Worm (Caenorhabditis elegans) whole organism, L2 larva: ENCODE results near the gene rps-0.
"Not testable (repeated sequence)": the region's sequence is repeated elsewhere in the genome, so short reads cannot be mapped to it uniquely, and the experiment has no call there.

Experiments used
- ZK546.5 ChIP-seq: sonication (generic microtip); optimal IDR thresholded peaks from 2 replicates; lab custom pipeline; 2017; ENCODE audit warnings: missing biosample characterization, missing genetic modification characterization
- ama-1 ChIP-seq: fragments of 150-350 bp; optimal IDR thresholded peaks from 2 replicates; lab custom pipeline; 2018; ENCODE audit warnings: inconsistent platforms
- blmp-1 ChIP-seq: sonication (generic microtip); optimal IDR thresholded peaks from 2 replicates; lab custom pipeline; 2017; ENCODE audit warnings: missing genetic modification characterization, mild to moderate bottlenecking, missing compliant biosample characterization, antibody characterized with exemption, moderate library complexity; ENCODE audit not compliant: insufficient read depth
- ceh-16 ChIP-seq: fragments of 150-350 bp; optimal IDR thresholded peaks from 2 replicates; lab custom pipeline; 2014; ENCODE audit warnings: missing biosample characterization, missing genetic modification characterization
- ceh-82 ChIP-seq: fragments of 150-350 bp; optimal IDR thresholded peaks from 2 replicates; lab custom pipeline; 2014; ENCODE audit warnings: missing biosample characterization, missing genetic modification characterization
- mdl-1 ChIP-seq, 2 experiments: fragments of 150-350 bp in 1 of 2; sonication (generic microtip) in 1 of 2; optimal IDR thresholded peaks; 2 replicates each; lab custom pipeline; 2017; ENCODE audit warnings: missing biosample characterization in 2 of 2, missing genetic modification characterization in 2 of 2
- nhr-129 ChIP-seq: fragments of 150-350 bp; optimal IDR thresholded peaks from 2 replicates; lab custom pipeline; 2014; ENCODE audit warnings: missing biosample characterization, missing genetic modification characterization
- unc-62 ChIP-seq: fragments of 150-350 bp; optimal IDR thresholded peaks from 2 replicates; lab custom pipeline; 2014; ENCODE audit warnings: missing biosample characterization, missing genetic modification reagents, missing genetic modification characterization

ce11 chrIII:4785131-4785530, 31.3 kb upstream of the rps-0 start, which contains the start of gene enu-3.2:
- TF ChIP-seq ZK546.5; ceh-82 (tag; lab: Kevin White, UChicago); blmp-1 (tag; lab: Kevin White, UChicago); unc-62 (GFP tag; lab: Kevin White, UChicago); ceh-16 (tag; lab: Kevin White, UChicago); nhr-129; mdl-1 (tag; optimal IDR thresholded peaks at IDR 0.05; lab: Kevin White, UChicago); ama-1: not testable (repeated sequence)
